Worm (Caenorhabditis elegans): Measurements from ENCODE around the gene srw-66.

DNA sequence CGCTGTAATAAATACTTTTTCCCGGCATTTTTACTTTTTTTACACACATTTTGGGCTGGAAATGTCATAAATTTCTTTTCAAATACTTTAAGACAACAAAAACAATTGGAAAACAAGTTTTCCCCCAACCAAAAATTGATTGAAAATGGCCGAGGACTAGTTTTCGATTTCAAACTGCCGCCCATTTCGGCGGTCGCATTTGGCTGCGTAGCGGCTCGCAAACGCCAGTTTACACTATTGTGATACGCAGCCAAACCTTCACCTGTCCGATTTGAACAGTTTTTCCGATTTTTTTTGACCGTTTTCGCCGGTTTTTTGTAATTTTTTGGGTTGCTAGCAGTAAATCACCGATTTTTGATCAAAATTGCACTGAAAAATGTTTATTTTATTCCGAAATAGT lies 48.7 kb upstream of the srw-66 start:
- TF ChIP-seq ama-1 (optimal IDR thresholded peaks at IDR 0.05) (peak; percentile 73), F13H6.1 (tag; optimal IDR thresholded peaks at IDR 0.05) (peak; percentile 97), nhr-237 (tag; optimal IDR thresholded peaks at IDR 0.05) (peak; percentile 62), unc-62 (GFP tag; optimal IDR thresholded peaks at IDR 0.05) (peak; percentile 46), nhr-77 (tag; optimal IDR thresholded peaks at IDR 0.05) (peak; percentile 70), unc-39 (tag; optimal IDR thresholded peaks at IDR 0.05) (no peak), mab-5 (tag; optimal IDR thresholded peaks at IDR 0.05) (peak; percentile 92), blmp-1 (tag; optimal IDR thresholded peaks at IDR 0.05; ENCODE audit: insufficient read depth) (peak; percentile 86), nhr-10 (tag; optimal IDR thresholded peaks at IDR 0.05) (peak; percentile 81), ZK546.5 (tag; optimal IDR thresholded peaks at IDR 0.05) (peak; percentile 98), ztf-11 (tag; optimal IDR thresholded peaks at IDR 0.05) (no peak), lin-13 (GFP tag; optimal IDR thresholded peaks at IDR 0.05) (peak; percentile 96), ceh-82 (tag; optimal IDR thresholded peaks at IDR 0.05) (peak; percentile 76)
